Worm (Caenorhabditis elegans): ENCODE results near the gene npr-39.

The npr-39 gene

DNA sequence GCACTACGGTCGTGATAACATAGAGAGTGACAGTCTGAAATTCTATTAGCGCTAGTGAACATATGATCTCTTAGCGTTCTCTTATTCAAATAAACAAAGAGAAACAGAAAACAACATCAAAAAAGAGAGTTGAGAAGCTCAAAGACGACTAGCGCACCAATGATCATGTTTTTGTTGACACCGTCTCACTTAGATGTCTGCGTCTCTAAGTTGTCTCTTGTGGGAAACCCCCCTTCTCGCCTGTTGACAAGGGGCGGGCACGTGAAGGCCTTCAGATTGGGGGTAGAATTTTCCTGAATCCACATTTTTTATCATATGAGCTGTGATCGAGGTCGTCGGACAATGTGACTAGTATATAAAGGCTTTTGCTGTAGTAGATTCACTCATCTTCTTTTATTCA, 46.9 kb upstream of the npr-39 start (continued):
- no peak; the same call in 1 of the 2 replicates for TF ChIP-seq Y53G8AR.9 (GFP tag; conservative IDR thresholded peaks at IDR 0.05)
- TF ChIP-seq atf-7 (tag; optimal IDR thresholded peaks at IDR 0.05), result no peak
- no peak for TF ChIP-seq K11D2.4 (GFP tag; IDR thresholded peaks at IDR 0.05)
- TF ChIP-seq bed-2 (GFP tag; IDR thresholded peaks at IDR 0.05), result no peak
- no peak for TF ChIP-seq somi-1 (GFP tag; optimal IDR thresholded peaks at IDR 0.05)
- TF ChIP-seq mcd-1 (GFP tag; IDR thresholded peaks at IDR 0.05), result no peak; the same call in 1 of the 2 replicates
- TF ChIP-seq attf-6 (GFP tag; IDR thresholded peaks at IDR 0.05), result no peak
- TF ChIP-seq madf-10 (tag; optimal IDR thresholded peaks at IDR 0.05), result no peak
- TF ChIP-seq mes-4 (tag; optimal IDR thresholded peaks at IDR 0.05), result no peak
- no peak for TF ChIP-seq rpc-1 (optimal IDR thresholded peaks at IDR 0.05)
- no peak for TF ChIP-seq rpc-1 (tag; optimal IDR thresholded peaks at IDR 0.05)
- no peak for TF ChIP-seq tbx-9 (tag; optimal IDR thresholded peaks at IDR 0.05; ENCODE audit: borderline replicate concordance)
- no peak for TF ChIP-seq ztf-22 (GFP tag; optimal IDR thresholded peaks at IDR 0.05)
- no peak for TF ChIP-seq nfya-2 (GFP tag; IDR thresholded peaks at IDR 0.05)
- peak; percentile 17 for TF ChIP-seq K12H6.12 (tag; optimal IDR thresholded peaks at IDR 0.05)
- no peak for TF ChIP-seq nhr-179 (tag; optimal IDR thresholded peaks at IDR 0.05)
- peak; percentile 50; the same call in 1 of the 2 replicates for TF ChIP-seq hmg-1.2 (GFP tag; IDR thresholded peaks at IDR 0.05)
- TF ChIP-seq chd-7 (tag; optimal IDR thresholded peaks at IDR 0.05), result peak; percentile 10
- no peak for TF ChIP-seq ets-4 (GFP tag; optimal IDR thresholded peaks at IDR 0.05)
- no peak for TF ChIP-seq ztf-25 (GFP tag; IDR thresholded peaks at IDR 0.05)
- TF ChIP-seq nhr-90 (tag; optimal IDR thresholded peaks at IDR 0.05), result no peak
- TF ChIP-seq aptf-3 (GFP tag; IDR thresholded peaks at IDR 0.05), result peak; percentile 23; the same call in 1 of the 2 replicates
- peak; percentile 7 for TF ChIP-seq tbp1 (GFP tag; optimal IDR thresholded peaks at IDR 0.05)
- no peak for TF ChIP-seq pha-4 (tag; optimal IDR thresholded peaks at IDR 0.05)
- TF ChIP-seq rec-8 (tag; optimal IDR thresholded peaks at IDR 0.05), result no peak
- TF ChIP-seq ceh-58 (GFP tag; IDR thresholded peaks at IDR 0.05), result no peak
- TF ChIP-seq nhr-27 (tag; optimal IDR thresholded peaks at IDR 0.05), result no peak
- no peak for TF ChIP-seq attf-5 (GFP tag; optimal IDR thresholded peaks at IDR 0.05)
- TF ChIP-seq dpl-1 (GFP tag; optimal IDR thresholded peaks at IDR 0.05), result no peak
- no peak for TF ChIP-seq ceh-91 (GFP tag; IDR thresholded peaks at IDR 0.05)
- TF ChIP-seq ztf-3 (GFP tag; optimal IDR thresholded peaks at IDR 0.05), result no peak
- peak; percentile 39; the same call in 1 of the 2 replicates for TF ChIP-seq madf-6 (GFP tag; IDR thresholded peaks at IDR 0.05)
- TF ChIP-seq let-607 (tag; optimal IDR thresholded peaks at IDR 0.05), result no peak
- no peak for TF ChIP-seq B0336.3 (GFP tag; IDR thresholded peaks at IDR 0.05)
- TF ChIP-seq C17E4.6 (GFP tag; IDR thresholded peaks at IDR 0.05), result no peak
- no peak for TF ChIP-seq ekl-4 (GFP tag; IDR thresholded peaks at IDR 0.05)
- TF ChIP-seq F10E7.11 (tag; optimal IDR thresholded peaks at IDR 0.05), result no peak
- 0 out of 2 replicates have a peak, but pooled peaks have one; percentile 17 for TF ChIP-seq cebp-1 (GFP tag; IDR thresholded peaks at IDR 0.05)
- peak; percentile 42 for TF ChIP-seq cebp-1 (tag; optimal IDR thresholded peaks at IDR 0.05)
- TF ChIP-seq ztf-26 (tag; optimal IDR thresholded peaks at IDR 0.05), result no peak
- no peak for TF ChIP-seq hmg-20 (GFP tag; IDR thresholded peaks at IDR 0.05)
- TF ChIP-seq nhr-80 (tag; optimal IDR thresholded peaks at IDR 0.05), result no peak
- TF ChIP-seq lsy-27 (tag; optimal IDR thresholded peaks at IDR 0.05; ENCODE audit: borderline replicate concordance, insufficient read depth), result no peak
- TF ChIP-seq F22D6.2 (tag; optimal IDR thresholded peaks at IDR 0.05), result no peak
- TF ChIP-seq die-1 (tag; optimal IDR thresholded peaks at IDR 0.05), result no peak
- no peak for TF ChIP-seq athp-1 (tag; optimal IDR thresholded peaks at IDR 0.05)
- no peak for TF ChIP-seq zfh-2 (GFP tag; conservative IDR thresholded peaks at IDR 0.05)
- no peak for TF ChIP-seq hlh-12 (tag; optimal IDR thresholded peaks at IDR 0.05)
- TF ChIP-seq ama-1 (optimal IDR thresholded peaks at IDR 0.05), result no peak
- TF ChIP-seq ama-1 (GFP tag; optimal IDR thresholded peaks at IDR 0.05), result peak in 1 of 2 experiments; percentile 64

Measured in whole organism, young adult.